Worm (Caenorhabditis elegans) whole organism, midembryonic: ENCODE measurements around the gene W07A12.8.

Experiments
- T22C8.4 ChIP-seq: fragments of 200-800 bp; sonication (Bioruptor generic); IDR thresholded peaks from 2 replicates; pipeline ENCODE4 v1.3.6; 2022; ENCODE audit warnings: missing genetic modification characterization, missing compliant biosample characterization
- cog-1 ChIP-seq: sonication (generic microtip); optimal IDR thresholded peaks from 2 replicates; lab custom pipeline; 2016; ENCODE audit warnings: missing genetic modification characterization, missing compliant biosample characterization
- flt-1 ChIP-seq: fragments of 200-800 bp; sonication (Bioruptor generic); IDR thresholded peaks from 2 replicates; pipeline ENCODE4 v1.3.6; 2022; ENCODE audit warnings: missing genetic modification characterization, missing compliant biosample characterization
- klf-2 ChIP-seq: fragments of 200-800 bp; sonication (Bioruptor generic); conservative IDR thresholded peaks from 2 replicates; pipeline ENCODE4 v1.3.6; 2022; ENCODE audit warnings: missing genetic modification reagents, missing genetic modification characterization, missing compliant biosample characterization
- med-1 ChIP-seq: sonication (generic microtip); optimal IDR thresholded peaks from 2 replicates; lab custom pipeline; 2017; ENCODE audit warnings: missing genetic modification characterization, mild to moderate bottlenecking, missing compliant biosample characterization, antibody characterized with exemption, missing genetic modification reagents; ENCODE audit not compliant: insufficient read depth
- ref-1 ChIP-seq: fragments of 200-800 bp; sonication (Bioruptor generic); conservative IDR thresholded peaks from 2 replicates; pipeline ENCODE4 v1.3.6; 2022; ENCODE audit warnings: missing genetic modification reagents, missing genetic modification characterization, missing compliant biosample characterization
- tab-1 ChIP-seq: fragments of 200-800 bp; sonication (Bioruptor generic); IDR thresholded peaks from 2 replicates; pipeline ENCODE4 v1.3.6; 2022; ENCODE audit warnings: missing genetic modification characterization, missing compliant biosample characterization
- ztf-23 ChIP-seq: fragments of 200-800 bp; sonication (Bioruptor generic); IDR thresholded peaks from 2 replicates; pipeline ENCODE4 v1.3.6; 2022; ENCODE audit warnings: missing genetic modification reagents, missing genetic modification characterization, missing compliant biosample characterization
- ztf-29 ChIP-seq: fragments of 200-800 bp; sonication (Bioruptor generic); IDR thresholded peaks from 2 replicates; pipeline ENCODE4 v1.3.6; 2022; ENCODE audit warnings: missing genetic modification reagents, missing genetic modification characterization, missing compliant biosample characterization

Gene W07A12.8

ce11 chrII:9148079-9148478 lies 17.5 kb downstream of the W07A12.8 start:
- TF ChIP-seq ztf-29 (GFP tag; lab: Robert Waterston, UW) (no peak), ref-1 (GFP tag; lab: Robert Waterston, UW) (no peak), flt-1 (GFP tag; lab: Robert Waterston, UW) (no peak), klf-2 (no peak), T22C8.4 (GFP tag; lab: Robert Waterston, UW) (no peak), ztf-23 (GFP tag; lab: Robert Waterston, UW) (no peak), tab-1 (GFP tag; lab: Robert Waterston, UW) (no peak)

ce11 chrII:9145961-9146360 lies 19.7 kb downstream of the W07A12.8 start, which contains the start of gene W07A12.4:
TSS of gene W07A12.4 (plus strand) at chrII:9146261.
- TF ChIP-seq klf-2: no peak
- no peak for TF ChIP-seq T22C8.4 (GFP tag; lab: Robert Waterston, UW)
- TF ChIP-seq ref-1 (GFP tag; lab: Robert Waterston, UW): no peak
- TF ChIP-seq flt-1 (GFP tag; lab: Robert Waterston, UW): no peak
- TF ChIP-seq tab-1 (GFP tag; lab: Robert Waterston, UW): no peak
- TF ChIP-seq ztf-23 (GFP tag; lab: Robert Waterston, UW): no peak
- no peak for TF ChIP-seq ztf-29 (GFP tag; lab: Robert Waterston, UW)
- no peak for TF ChIP-seq med-1 (GFP tag; lab: Kevin White, UChicago)

- TF ChIP-seq klf-2: no peak
- no peak for TF ChIP-seq ref-1 (GFP tag; lab: Robert Waterston, UW)
- TF ChIP-seq flt-1 (GFP tag; lab: Robert Waterston, UW): no peak
- no peak for TF ChIP-seq ztf-23 (GFP tag; lab: Robert Waterston, UW)
- no peak for TF ChIP-seq cog-1
- TF ChIP-seq med-1 (GFP tag; lab: Kevin White, UChicago): no peak
- TF ChIP-seq T22C8.4 (GFP tag; lab: Robert Waterston, UW): no peak
- TF ChIP-seq ztf-29 (GFP tag; lab: Robert Waterston, UW): no peak
- no peak for TF ChIP-seq tab-1 (GFP tag; lab: Robert Waterston, UW)
Measured at ce11 chrII:9144366-9144765, 21.2 kb downstream of the W07A12.8 start.

- TF ChIP-seq ztf-29 (GFP tag; lab: Robert Waterston, UW) (no peak), T22C8.4 (GFP tag; lab: Robert Waterston, UW) (no peak)
Measured at ce11 chrII:9143795-9144194, 21.8 kb downstream of the W07A12.8 start.

- no peak for TF ChIP-seq T22C8.4 (GFP tag; lab: Robert Waterston, UW)
- TF ChIP-seq ref-1 (GFP tag; lab: Robert Waterston, UW): no peak
- no peak for TF ChIP-seq cog-1
- no peak for TF ChIP-seq klf-2
- no peak for TF ChIP-seq flt-1 (GFP tag; lab: Robert Waterston, UW)
- no peak for TF ChIP-seq ztf-23 (GFP tag; lab: Robert Waterston, UW)
- no peak for TF ChIP-seq tab-1 (GFP tag; lab: Robert Waterston, UW)
- TF ChIP-seq ztf-29 (GFP tag; lab: Robert Waterston, UW): no peak
- no peak for TF ChIP-seq med-1 (GFP tag; lab: Kevin White, UChicago)
Measured at ce11 chrII:9141110-9141509, 24.5 kb downstream of the W07A12.8 start.

- TF ChIP-seq med-1 (GFP tag; lab: Kevin White, UChicago) (no peak), klf-2 (no peak), tab-1 (GFP tag; lab: Robert Waterston, UW) (no peak), flt-1 (GFP tag; lab: Robert Waterston, UW) (no peak), ztf-23 (GFP tag; lab: Robert Waterston, UW) (no peak), ztf-29 (GFP tag; lab: Robert Waterston, UW) (no peak), ref-1 (GFP tag; lab: Robert Waterston, UW) (no peak), cog-1 (no peak), T22C8.4 (GFP tag; lab: Robert Waterston, UW) (no peak)
Measured at ce11 chrII:9139172-9139700, 26.4 kb downstream of the W07A12.8 start, which contains the start of gene Y9C2UA.1. TSS of gene Y9C2UA.1 (plus strand) at chrII:9139650.

ce11 chrII:9137803-9138202 lies 27.8 kb downstream of the W07A12.8 start, which contains the start of gene C16D2.3:
TSS of gene C16D2.3 (plus strand) at chrII:9138103.
- TF ChIP-seq tab-1 (GFP tag; lab: Robert Waterston, UW): no peak
- TF ChIP-seq cog-1: no peak
- TF ChIP-seq ztf-29 (GFP tag; lab: Robert Waterston, UW): no peak
- no peak for TF ChIP-seq klf-2

ce11 chrII:9135878-9136277 lies 29.7 kb downstream of the W07A12.8 start, which contains the start of gene nlp-78:
TSS of gene nlp-78 (plus strand) at chrII:9136178.
- TF ChIP-seq cog-1: no peak

- TF ChIP-seq ref-1 (GFP tag; lab: Robert Waterston, UW) (no peak), flt-1 (GFP tag; lab: Robert Waterston, UW) (no peak), T22C8.4 (GFP tag; lab: Robert Waterston, UW) (no peak), ztf-23 (GFP tag; lab: Robert Waterston, UW) (no peak), klf-2 (no peak), tab-1 (GFP tag; lab: Robert Waterston, UW) (no peak), ztf-29 (GFP tag; lab: Robert Waterston, UW) (no peak), cog-1 (no peak), med-1 (GFP tag; lab: Kevin White, UChicago) (no peak)
Measured at ce11 chrII:9132338-9132737, 33.3 kb downstream of the W07A12.8 start.

- TF ChIP-seq ztf-29 (GFP tag; lab: Robert Waterston, UW) (no peak), cog-1 (no peak), med-1 (GFP tag; lab: Kevin White, UChicago) (no peak), flt-1 (GFP tag; lab: Robert Waterston, UW) (no peak), tab-1 (GFP tag; lab: Robert Waterston, UW) (no peak), ztf-23 (GFP tag; lab: Robert Waterston, UW) (no peak)
Measured at ce11 chrII:9131363-9131762, 34.2 kb downstream of the W07A12.8 start, which contains the start of gene C16D2.1. TSS of gene C16D2.1 (plus strand) at chrII:9131663.
